Fruit fly (Drosophila melanogaster): Measurements from ENCODE around the gene CG31523.
A peak's percentile ranks its signal among the peaks of the same experiment; 100 is the strongest.

DNA sequence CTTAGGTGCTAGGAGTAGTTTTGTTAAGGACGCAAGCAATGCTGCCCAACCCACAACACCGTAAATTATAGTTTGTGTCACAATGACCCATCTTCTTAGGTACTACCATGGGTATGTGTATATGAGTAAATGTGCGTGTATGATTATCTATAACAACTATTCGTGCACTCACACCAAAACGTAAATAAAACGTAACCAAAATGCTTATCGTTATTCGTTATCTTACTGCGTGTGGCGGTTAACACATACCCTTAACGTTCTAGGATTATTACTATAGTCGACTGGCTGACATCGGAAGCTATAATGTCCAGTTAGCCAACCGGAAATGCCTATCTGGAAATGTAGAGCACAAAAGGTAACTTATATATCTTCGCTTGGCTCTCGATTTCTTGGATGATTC, 33.9 kb downstream of the CG31523 start:
- TF ChIP-seq CG17186 (GFP tag; optimal IDR thresholded peaks at IDR 0.05) (no peak), CG2712 (tag; optimal IDR thresholded peaks at IDR 0.05) (no peak), klu (GFP tag; IDR thresholded peaks at IDR 0.05) (no peak), Sry-β (GFP tag; optimal IDR thresholded peaks at IDR 0.05) (no peak), Bdp1 (GFP tag; optimal IDR thresholded peaks at IDR 0.05) (no peak), E2f1 (GFP tag; IDR thresholded peaks at IDR 0.05) (no peak), pzg (GFP tag; optimal IDR thresholded peaks at IDR 0.05) (no peak), CG32772 (GFP tag; IDR thresholded peaks at IDR 0.05) (no peak), CG17568 (GFP tag; optimal IDR thresholded peaks at IDR 0.05) (no peak), mam (GFP tag; optimal IDR thresholded peaks at IDR 0.05) (no peak), Scr (GFP tag; IDR thresholded peaks at IDR 0.05; ENCODE audit: partially characterized antibody) (peak; percentile 27; the same call in 1 of the 2 replicates), repo (GFP tag; optimal IDR thresholded peaks at IDR 0.05) (no peak)
